Fruit fly (Drosophila melanogaster): ENCODE data around the gene CG34174.

CG34174 gene

DNA sequence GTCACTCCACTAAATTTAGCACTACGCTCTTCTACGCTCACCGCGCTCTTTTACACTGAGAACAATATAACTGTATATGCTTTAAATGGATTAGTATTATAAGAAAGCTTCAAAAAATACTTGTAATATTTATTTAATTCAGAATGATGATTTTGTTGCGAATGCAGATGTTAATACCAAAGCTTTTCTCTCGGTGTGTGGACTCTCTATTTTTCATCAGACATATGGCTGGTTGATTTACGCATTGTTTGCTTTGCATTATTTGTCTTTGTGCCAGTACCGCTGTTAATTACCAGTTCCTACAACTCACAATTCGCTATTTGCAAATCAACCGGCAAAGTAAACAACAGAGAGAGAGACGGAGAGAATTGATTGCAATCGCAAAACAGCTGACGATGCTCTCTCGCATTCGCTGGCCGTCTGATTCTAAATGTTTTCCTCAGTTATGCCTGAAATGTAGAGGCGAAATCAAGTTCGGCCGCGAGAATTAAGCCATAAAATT lies 7.6 kb downstream of the CG34174 start (continued):
- no peak for TF ChIP-seq bbx (GFP tag; IDR thresholded peaks at IDR 0.05; ENCODE audit: partially characterized antibody)
- TF ChIP-seq Atf-2 (GFP tag; optimal IDR thresholded peaks at IDR 0.05) = peak; percentile 94
- TF ChIP-seq CG7987 (GFP tag; optimal IDR thresholded peaks at IDR 0.05) = peak; percentile 89
- no peak for TF ChIP-seq Scr (GFP tag; IDR thresholded peaks at IDR 0.05; ENCODE audit: partially characterized antibody)
- TF ChIP-seq seq (GFP tag; IDR thresholded peaks at IDR 0.05) = peak; percentile 98
- TF ChIP-seq salm (tag; optimal IDR thresholded peaks at IDR 0.05) = peak; percentile 93
- TF ChIP-seq CG4424 (GFP tag; optimal IDR thresholded peaks at IDR 0.05) = peak; percentile 92
- TF ChIP-seq CG17829 (tag; optimal IDR thresholded peaks at IDR 0.05) = peak; percentile 95
- TF ChIP-seq pita (GFP tag; optimal IDR thresholded peaks at IDR 0.05) = no peak
- TF ChIP-seq bsh (GFP tag; optimal IDR thresholded peaks at IDR 0.05) = peak; percentile 95 to 96
- no peak for TF ChIP-seq sna (GFP tag; IDR thresholded peaks at IDR 0.05; ENCODE audit: partially characterized antibody)
- TF ChIP-seq CG2875 (GFP tag; optimal IDR thresholded peaks at IDR 0.05) = peak; percentile 94
- peak; percentile 93 for TF ChIP-seq oc (tag; optimal IDR thresholded peaks at IDR 0.05)
- TF ChIP-seq ewg (GFP tag; optimal IDR thresholded peaks at IDR 0.05) = peak; percentile 91
- peak; percentile 91 for TF ChIP-seq gt (GFP tag; IDR thresholded peaks at IDR 0.05)
- no peak for TF ChIP-seq CG34224 (GFP tag; IDR thresholded peaks at IDR 0.05; ENCODE audit: partially characterized antibody)
- TF ChIP-seq CG13424 (tag; optimal IDR thresholded peaks at IDR 0.05) = peak; percentile 97
- TF ChIP-seq her (GFP tag; optimal IDR thresholded peaks at IDR 0.05) = peak; percentile 90
- peak; percentile 94 for TF ChIP-seq ro (GFP tag; IDR thresholded peaks at IDR 0.05)
- peak; percentile 98 for TF ChIP-seq ttk (GFP tag; IDR thresholded peaks at IDR 0.05)
- peak; percentile 90 for TF ChIP-seq Poxn (GFP tag; IDR thresholded peaks at IDR 0.05)
- TF ChIP-seq bowl (GFP tag; IDR thresholded peaks at IDR 0.05) = peak; percentile 95
- TF ChIP-seq CG3838 (GFP tag; optimal IDR thresholded peaks at IDR 0.05) = peak; percentile 83
- TF ChIP-seq CG6654 (GFP tag; optimal IDR thresholded peaks at IDR 0.05) = peak; percentile 81
- peak; percentile 90 for TF ChIP-seq slp2 (GFP tag; optimal IDR thresholded peaks at IDR 0.05)
- peak; percentile 96 for TF ChIP-seq MBD-R2 (GFP tag; IDR thresholded peaks at IDR 0.05)
- TF ChIP-seq bigmax (GFP tag; optimal IDR thresholded peaks at IDR 0.05) = peak; percentile 65
- no peak for TF ChIP-seq pfk (GFP tag; optimal IDR thresholded peaks at IDR 0.05)
- peak; percentile 96 for TF ChIP-seq vfl (GFP tag; optimal IDR thresholded peaks at IDR 0.05)
- TF ChIP-seq corto (GFP tag; optimal IDR thresholded peaks at IDR 0.05) = peak; percentile 95
- peak; percentile 97 for TF ChIP-seq lab (GFP tag; optimal IDR thresholded peaks at IDR 0.05)
- peak; percentile 97 for TF ChIP-seq CG9727 (GFP tag; optimal IDR thresholded peaks at IDR 0.05)
- peak; percentile 95 for TF ChIP-seq CG12942 (GFP tag; optimal IDR thresholded peaks at IDR 0.05)
- peak; percentile 96 for TF ChIP-seq Rx (GFP tag; IDR thresholded peaks at IDR 0.05)
- TF ChIP-seq hb (GFP tag; IDR thresholded peaks at IDR 0.05; ENCODE audit: partially characterized antibody) = no peak
- TF ChIP-seq sqz (GFP tag; optimal IDR thresholded peaks at IDR 0.05) = peak; percentile 78
- TF ChIP-seq CG4820 (GFP tag; optimal IDR thresholded peaks at IDR 0.05) = peak; percentile 93
- peak; percentile 96 for TF ChIP-seq Oli (tag; optimal IDR thresholded peaks at IDR 0.05)
- peak; percentile 93 for TF ChIP-seq CG9876 (GFP tag; optimal IDR thresholded peaks at IDR 0.05)
- peak in 1 of 2 experiments; percentile 73 for TF ChIP-seq crp (GFP tag; optimal IDR thresholded peaks at IDR 0.05)
- TF ChIP-seq klu (GFP tag; IDR thresholded peaks at IDR 0.05) = peak; percentile 95
- peak; percentile 94 for TF ChIP-seq tx (GFP tag; optimal IDR thresholded peaks at IDR 0.05)
- peak; percentile 84 for TF ChIP-seq E2f2 (GFP tag; IDR thresholded peaks at IDR 0.05)
- TF ChIP-seq CG32772 (GFP tag; IDR thresholded peaks at IDR 0.05) = peak; percentile 95
- peak; percentile 84 for TF ChIP-seq wek (GFP tag; optimal IDR thresholded peaks at IDR 0.05)
- TF ChIP-seq Doc3 (GFP tag; IDR thresholded peaks at IDR 0.05; ENCODE audit: partially characterized antibody) = no peak
- peak; percentile 96 for TF ChIP-seq dmrt99B (tag; optimal IDR thresholded peaks at IDR 0.05)
- peak; percentile 98 for TF ChIP-seq otp (GFP tag; IDR thresholded peaks at IDR 0.05)
- TF ChIP-seq az2 (GFP tag; optimal IDR thresholded peaks at IDR 0.05) = peak; percentile 96
- peak; percentile 89 for TF ChIP-seq D19A (tag; optimal IDR thresholded peaks at IDR 0.05)

Measured in whole organism, embryonic.